Fruit fly (Drosophila melanogaster) whole organism, embryonic: ENCODE data around the gene CG4009.

Experiments used
- Ada2b ChIP-seq: fragments of 200-800 bp; sonication (Bioruptor generic); IDR thresholded peaks from 2 replicates; pipeline ENCODE4 v1.3.6; 2022; ENCODE audit warnings: missing biosample characterization, missing genetic modification characterization
- Adf1 ChIP-seq: fragments of 200-800 bp; sonication (Bioruptor generic); IDR thresholded peaks from 2 replicates; pipeline ENCODE4 v1.3.6; 2022; ENCODE audit warnings: missing biosample characterization, missing genetic modification characterization
- Antp ChIP-seq: fragments of 200-800 bp; sonication (Bioruptor generic); optimal IDR thresholded peaks from 3 replicates; lab custom pipeline; 2016; ENCODE audit warnings: missing biosample characterization, missing genetic modification characterization
- BEAF-32 ChIP-seq: fragments of 200-800 bp; sonication (Bioruptor generic); optimal IDR thresholded peaks from 3 replicates; lab custom pipeline; 2017; ENCODE audit warnings: missing biosample characterization, missing genetic modification characterization, mild to moderate bottlenecking, moderate library complexity, missing genetic modification reagents
- CG10209 ChIP-seq: fragments of 200-800 bp; sonication (Bioruptor generic); optimal IDR thresholded peaks from 3 replicates; lab custom pipeline; 2017; ENCODE audit warnings: missing biosample characterization, mild to moderate bottlenecking, missing genetic modification characterization, missing genetic modification reagents
- CG10979 ChIP-seq: fragments of 200-800 bp; sonication (Bioruptor generic); optimal IDR thresholded peaks from 2 replicates; lab custom pipeline; 2018; ENCODE audit warnings: missing biosample characterization, mild to moderate bottlenecking, missing genetic modification characterization, moderate library complexity
- CG11695 ChIP-seq: fragments of 200-800 bp; sonication (Bioruptor generic); IDR thresholded peaks from 3 replicates; pipeline ENCODE4 v1.3.6; 2022; ENCODE audit warnings: missing biosample characterization, missing genetic modification characterization
- CG12155 ChIP-seq: fragments of 200-800 bp; sonication (Bioruptor generic); optimal IDR thresholded peaks from 3 replicates; lab custom pipeline; 2016; ENCODE audit warnings: missing biosample characterization, missing genetic modification characterization
- CG1233 ChIP-seq: fragments of 200-800 bp; sonication (Bioruptor generic); optimal IDR thresholded peaks from 4 replicates; lab custom pipeline; 2018; ENCODE audit warnings: missing biosample characterization, mild to moderate bottlenecking, missing genetic modification characterization
- CG13894 ChIP-seq: fragments of 200-800 bp; sonication (Bioruptor generic); optimal IDR thresholded peaks from 3 replicates; lab custom pipeline; 2018; ENCODE audit warnings: missing biosample characterization, mild to moderate bottlenecking, missing genetic modification characterization, moderate library complexity
- CG15269 ChIP-seq: fragments of 200-800 bp; sonication (Bioruptor generic); optimal IDR thresholded peaks from 2 replicates; lab custom pipeline; 2018; ENCODE audit warnings: missing biosample characterization, mild to moderate bottlenecking, missing genetic modification characterization, moderate library complexity
- CG15696 ChIP-seq: fragments of 200-800 bp; sonication (Bioruptor generic); optimal IDR thresholded peaks from 2 replicates; lab custom pipeline; 2019; ENCODE audit warnings: missing biosample characterization, mild to moderate bottlenecking, missing genetic modification characterization, moderate library complexity
- CG1602 ChIP-seq: fragments of 200-800 bp; sonication (Bioruptor generic); optimal IDR thresholded peaks from 3 replicates; lab custom pipeline; 2016; ENCODE audit warnings: missing biosample characterization, missing genetic modification characterization
- CG17186 ChIP-seq: fragments of 200-800 bp; sonication (Bioruptor generic); optimal IDR thresholded peaks from 3 replicates; lab custom pipeline; 2017; ENCODE audit warnings: missing biosample characterization, missing genetic modification reagents, missing genetic modification characterization
- CG17359 ChIP-seq: fragments of 200-800 bp; sonication (Bioruptor generic); optimal IDR thresholded peaks from 3 replicates; lab custom pipeline; 2018; ENCODE audit warnings: missing biosample characterization, mild to moderate bottlenecking, missing genetic modification characterization, moderate library complexity
- CG17829 ChIP-seq: fragments of 200-800 bp; optimal IDR thresholded peaks from 2 replicates; lab custom pipeline; 2019; ENCODE audit warnings: missing biosample characterization, mild to moderate bottlenecking, missing genetic modification characterization, moderate library complexity
- CG18599 ChIP-seq: fragments of 200-800 bp; sonication (Bioruptor generic); optimal IDR thresholded peaks from 3 replicates; lab custom pipeline; 2017; ENCODE audit warnings: missing biosample characterization, missing genetic modification characterization, mild to moderate bottlenecking, moderate library complexity, missing genetic modification reagents
- CG2199 ChIP-seq: fragments of 200-800 bp; sonication (Bioruptor generic); IDR thresholded peaks from 3 replicates; pipeline ENCODE4 v1.3.6; 2022; ENCODE audit warnings: missing biosample characterization, missing genetic modification characterization
- CG2712 ChIP-seq: fragments of 200-800 bp; optimal IDR thresholded peaks from 3 replicates; lab custom pipeline; 2019; ENCODE audit warnings: missing biosample characterization, mild to moderate bottlenecking, missing genetic modification characterization, moderate library complexity
- CG30431 ChIP-seq: fragments of 200-800 bp; sonication (Bioruptor generic); optimal IDR thresholded peaks from 2 replicates; lab custom pipeline; 2017; ENCODE audit warnings: missing biosample characterization, missing genetic modification characterization
- CG31441 ChIP-seq: fragments of 200-800 bp; sonication (Bioruptor generic); IDR thresholded peaks from 2 replicates; pipeline ENCODE4 v1.3.6; 2022; ENCODE audit warnings: missing biosample characterization, missing genetic modification characterization
- CG3407 ChIP-seq: fragments of 200-800 bp; sonication (Bioruptor generic); optimal IDR thresholded peaks from 2 replicates; lab custom pipeline; 2018; ENCODE audit warnings: missing biosample characterization, mild to moderate bottlenecking, missing genetic modification characterization
- CG4424 ChIP-seq: fragments of 200-800 bp; sonication (Bioruptor generic); optimal IDR thresholded peaks from 3 replicates; lab custom pipeline; 2016; ENCODE audit warnings: missing biosample characterization, missing genetic modification characterization
- CG7357 ChIP-seq: fragments of 200-800 bp; sonication (Bioruptor generic); IDR thresholded peaks from 3 replicates; pipeline ENCODE4 v1.3.6; 2022; ENCODE audit warnings: missing biosample characterization, missing genetic modification characterization
- CG7372 ChIP-seq: fragments of 200-800 bp; sonication (Bioruptor generic); IDR thresholded peaks from 2 replicates; pipeline ENCODE4 v1.3.6; 2022; ENCODE audit warnings: missing biosample characterization, missing genetic modification characterization
- CG8290 ChIP-seq, 3 experiments: fragments of 200-800 bp; sonication (Bioruptor generic); optimal IDR thresholded peaks; 2 replicates each; lab custom pipeline; 2016 to 2019; ENCODE audit warnings: missing biosample characterization in 3 of 3, missing genetic modification characterization in 3 of 3, mild to moderate bottlenecking in 2 of 3, moderate library complexity in 1 of 3
- CG8765 ChIP-seq: fragments of 200-800 bp; sonication (Bioruptor generic); IDR thresholded peaks from 2 replicates; pipeline ENCODE4 v1.3.6; 2022; ENCODE audit warnings: missing biosample characterization, missing genetic modification characterization
- Deaf1 ChIP-seq: fragments of 200-800 bp; optimal IDR thresholded peaks from 3 replicates; lab custom pipeline; 2019; ENCODE audit warnings: missing biosample characterization, mild to moderate bottlenecking, missing genetic modification characterization, moderate library complexity
- Dp ChIP-seq: fragments of 200-800 bp; sonication (Bioruptor generic); optimal IDR thresholded peaks from 2 replicates; lab custom pipeline; 2018; ENCODE audit warnings: missing biosample characterization, mild to moderate bottlenecking, missing genetic modification characterization, moderate library complexity
- Hey ChIP-seq: fragments of 200-800 bp; sonication (Bioruptor generic); optimal IDR thresholded peaks from 3 replicates; lab custom pipeline; 2018; ENCODE audit warnings: missing biosample characterization, mild to moderate bottlenecking, missing genetic modification characterization
- Hr78 ChIP-seq, 2 experiments: fragments of 200-800 bp in 1 of 2; fragments of >200 bp in 1 of 2; sonication (Bioruptor generic) in 1 of 2; optimal IDR thresholded peaks; 2 replicates each; lab custom pipeline; 2017 to 2019; ENCODE audit warnings: missing biosample characterization in 2 of 2, missing genetic modification characterization in 2 of 2, mild to moderate bottlenecking in 1 of 2, moderate library complexity in 1 of 2
- MBD-R2 ChIP-seq: fragments of 200-800 bp; sonication (Bioruptor generic); IDR thresholded peaks from 2 replicates; pipeline ENCODE4 v1.3.6; 2022; ENCODE audit warnings: missing biosample characterization, missing genetic modification characterization
- Nf-YC ChIP-seq: fragments of 200-800 bp; optimal IDR thresholded peaks from 3 replicates; lab custom pipeline; 2019; ENCODE audit warnings: missing biosample characterization, mild to moderate bottlenecking, missing genetic modification characterization, moderate library complexity
- Opbp ChIP-seq: fragments of 200-800 bp; sonication (Bioruptor generic); IDR thresholded peaks from 3 replicates; pipeline ENCODE4 v1.3.6; 2022; ENCODE audit warnings: missing biosample characterization, missing genetic modification characterization; ENCODE audit not compliant: partially characterized antibody
- Sin3A ChIP-seq: fragments of >200 bp; optimal IDR thresholded peaks from 2 replicates; lab custom pipeline; 2018
- Ssrp ChIP-seq: fragments of 200-800 bp; sonication (Bioruptor generic); optimal IDR thresholded peaks from 2 replicates; lab custom pipeline; 2018; ENCODE audit warnings: missing biosample characterization, mild to moderate bottlenecking, missing genetic modification characterization, moderate library complexity
- ash1 ChIP-seq: fragments of 200-800 bp; sonication (Bioruptor generic); optimal IDR thresholded peaks from 2 replicates; lab custom pipeline; 2018; ENCODE audit warnings: missing biosample characterization, mild to moderate bottlenecking, missing genetic modification characterization
- ci ChIP-seq: fragments of 200-800 bp; sonication (Bioruptor generic); IDR thresholded peaks from 3 replicates; pipeline ENCODE4 v1.3.6; 2022; ENCODE audit warnings: missing biosample characterization, missing genetic modification characterization
- corto ChIP-seq: fragments of 200-800 bp; sonication (Bioruptor generic); optimal IDR thresholded peaks from 2 replicates; lab custom pipeline; 2016; ENCODE audit warnings: missing biosample characterization, mild to moderate bottlenecking, missing genetic modification characterization, moderate library complexity
- disco-r ChIP-seq: fragments of 200-800 bp; sonication (Bioruptor generic); optimal IDR thresholded peaks from 2 replicates; lab custom pipeline; 2016; ENCODE audit warnings: missing biosample characterization, missing genetic modification characterization
- dpn ChIP-seq, 2 experiments: fragments of 200-800 bp; sonication (Bioruptor generic); optimal IDR thresholded peaks; 3 replicates each; lab custom pipeline; 2016; ENCODE audit warnings: missing biosample characterization in 2 of 2, missing genetic modification characterization in 2 of 2
- ind ChIP-seq: fragments of 200-800 bp; sonication (Bioruptor generic); optimal IDR thresholded peaks from 3 replicates; lab custom pipeline; 2016; ENCODE audit warnings: missing biosample characterization, missing genetic modification characterization
- row ChIP-seq: fragments of 200-800 bp; sonication (Bioruptor generic); IDR thresholded peaks from 3 replicates; pipeline ENCODE4 v1.3.6; 2022; ENCODE audit warnings: missing biosample characterization, missing genetic modification characterization
- scrt ChIP-seq: fragments of 200-800 bp; sonication (Bioruptor generic); optimal IDR thresholded peaks from 2 replicates; lab custom pipeline; 2018; ENCODE audit warnings: missing biosample characterization, mild to moderate bottlenecking, missing genetic modification characterization, moderate library complexity
- slp2 ChIP-seq: fragments of 200-800 bp; sonication (Bioruptor generic); optimal IDR thresholded peaks from 2 replicates; lab custom pipeline; 2016; ENCODE audit warnings: missing biosample characterization, missing genetic modification characterization
- stc ChIP-seq: fragments of 200-800 bp; sonication (Bioruptor generic); IDR thresholded peaks from 2 replicates; pipeline ENCODE4 v1.3.6; 2022; ENCODE audit warnings: missing biosample characterization, missing genetic modification characterization
- tll ChIP-seq, 2 experiments: fragments of 200-800 bp in 1 of 2; fragments of >200 bp in 1 of 2; sonication (Bioruptor generic) in 1 of 2; optimal IDR thresholded peaks; 2 replicates each; lab custom pipeline; 2017 to 2019; ENCODE audit warnings: missing biosample characterization in 2 of 2, missing genetic modification characterization in 2 of 2, mild to moderate bottlenecking in 1 of 2, moderate library complexity in 1 of 2
- wdn ChIP-seq: fragments of 200-800 bp; sonication (Bioruptor generic); IDR thresholded peaks from 2 replicates; pipeline ENCODE4 v1.3.6; 2022; ENCODE audit warnings: missing biosample characterization, missing genetic modification characterization

The CG4009 gene

DNA sequence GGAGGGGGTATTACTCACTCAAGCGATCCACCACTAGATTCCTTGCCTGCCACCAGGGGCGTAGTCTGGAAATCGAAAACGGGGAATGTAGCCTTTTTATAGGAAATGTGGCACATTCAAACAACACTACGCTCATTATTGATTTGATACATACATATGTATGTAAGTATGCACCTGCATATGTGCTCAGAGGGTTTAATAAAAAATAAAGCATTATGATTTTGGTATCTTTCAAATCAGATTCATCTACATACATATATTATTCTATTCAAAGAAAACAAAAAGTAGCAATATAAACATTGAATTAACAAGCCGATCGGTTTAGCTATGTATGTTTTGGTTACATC lies 21.0 kb upstream of the CG4009 start (continued):
- peak; percentile 59 for TF ChIP-seq CG2712 (tag; lab: Kevin White, UChicago)
- 0 out of 3 replicates have a peak, but pooled peaks have one; percentile 27 for TF ChIP-seq CG7357 (GFP tag; lab: Robert Waterston, UW)
- peak; percentile 7 for TF ChIP-seq CG4424
- TF ChIP-seq CG31441 (GFP tag; lab: Robert Waterston, UW), result peak; percentile 43; the same call in 1 of the 2 replicates
- TF ChIP-seq CG30431 (GFP tag; lab: Kevin White, UChicago), result no peak
- peak; percentile 17 for TF ChIP-seq CG15696 (tag; lab: Kevin White, UChicago)
- no peak for TF ChIP-seq scrt (GFP tag; lab: Kevin White, UChicago)
- TF ChIP-seq Nf-YC, result no peak
- peak; percentile 3 for TF ChIP-seq CG17186 (GFP tag; lab: Kevin White, UChicago)
- no peak for TF ChIP-seq corto (GFP tag; lab: Kevin White, UChicago)
- TF ChIP-seq stc (GFP tag; lab: Robert Waterston, UW), result 0 out of 2 replicates have a peak, but pooled peaks have one; percentile 24
- no peak for TF ChIP-seq CG15269 (tag; lab: Kevin White, UChicago)
- TF ChIP-seq CG12155 (GFP tag; lab: Kevin White, UChicago), result no peak
- TF ChIP-seq row, result 0 out of 3 replicates have a peak, but pooled peaks have one; percentile 11
- TF ChIP-seq Sin3A (lab: Kevin White, UChicago), result no peak
- TF ChIP-seq CG10979 (tag; lab: Kevin White, UChicago), result peak; percentile 45
- peak; percentile 21 for TF ChIP-seq slp2 (GFP tag; lab: Kevin White, UChicago)
- peak; percentile 4; the same call in 1 of the 2 replicates for TF ChIP-seq Ada2b (GFP tag; lab: Robert Waterston, UW)
- TF ChIP-seq CG3407, result no peak
- TF ChIP-seq wdn (GFP tag; lab: Robert Waterston, UW), result no peak
- no peak for TF ChIP-seq disco-r
- TF ChIP-seq CG17359 (tag; lab: Kevin White, UChicago), result peak; percentile 62
- no peak for TF ChIP-seq CG1602 (GFP tag; lab: Kevin White, UChicago)
- no peak for TF ChIP-seq CG1233 (GFP tag; lab: Kevin White, UChicago)
- no peak for TF ChIP-seq dpn (GFP tag; optimal IDR thresholded peaks at IDR 0.05; lab: Kevin White, UChicago)

DNA sequence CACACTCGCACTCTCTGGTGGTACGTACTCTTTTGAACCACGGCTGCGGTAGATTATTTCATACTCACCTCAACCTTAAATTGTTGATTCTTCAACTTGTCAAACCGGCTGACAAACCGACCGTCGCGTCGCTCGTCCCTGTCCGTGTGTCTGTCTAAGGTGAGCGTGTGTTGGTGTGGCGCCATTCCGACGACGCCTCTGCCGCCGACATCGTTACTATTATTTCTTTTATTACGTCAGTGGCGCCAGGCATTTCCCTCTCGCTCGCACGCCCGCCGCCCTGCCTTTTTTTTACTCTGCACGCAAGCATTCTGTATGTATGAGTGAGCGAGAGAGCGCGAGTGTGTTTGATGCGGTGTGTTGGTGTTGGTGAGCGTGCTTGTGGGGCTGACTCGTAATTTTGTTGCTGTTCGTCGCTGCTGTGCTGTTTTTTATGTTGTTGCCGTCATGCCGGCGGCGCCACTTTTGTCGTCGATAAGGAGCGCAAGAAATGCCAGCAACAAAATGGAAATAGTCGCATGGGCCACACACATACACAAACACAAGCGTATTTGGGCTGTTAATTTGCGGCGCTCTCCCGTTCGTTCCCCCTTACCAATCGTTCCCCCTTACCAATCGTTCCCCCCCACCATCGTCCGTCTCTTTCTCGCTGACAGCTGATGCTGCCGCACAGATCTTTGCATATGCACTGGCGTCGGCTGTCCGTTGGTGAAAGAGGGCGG lies 20.5 kb upstream of the CG4009 start:
- TF ChIP-seq Adf1 (peak; percentile 96), CG8765 (GFP tag; lab: Robert Waterston, UW) (0 out of 2 replicates have a peak, but pooled peaks have one; percentile 56), MBD-R2 (GFP tag; lab: Robert Waterston, UW) (peak; percentile 22; the same call in 1 of the 2 replicates), ind (no peak), Hey (tag; lab: Kevin White, UChicago) (peak; percentile 71), Opbp (GFP tag; lab: Robert Waterston, UW) (peak; percentile 47; the same call in 2 of the 3 replicates), ci (GFP tag; lab: Robert Waterston, UW) (peak; percentile 69), CG18599 (GFP tag; lab: Kevin White, UChicago) (peak; percentile 47), Hr78 (GFP tag; optimal IDR thresholded peaks at IDR 0.05; lab: Kevin White, UChicago) (peak in 1 of 2 experiments; percentile 59), tll (GFP tag; optimal IDR thresholded peaks at IDR 0.05; lab: Kevin White, UChicago) (peak in 1 of 2 experiments; percentile 76), CG2199 (GFP tag; lab: Robert Waterston, UW) (peak; percentile 73; the same call in 1 of the 3 replicates), Dp (GFP tag; lab: Kevin White, UChicago) (peak; percentile 8), CG8290 (GFP tag; optimal IDR thresholded peaks at IDR 0.05; lab: Kevin White, UChicago) (no peak), CG8290 (tag; optimal IDR thresholded peaks at IDR 0.05; lab: Kevin White, UChicago) (peak in 1 of 2 experiments; percentile 36), Antp (no peak), Deaf1 (peak; percentile 82), BEAF-32 (GFP tag; lab: Kevin White, UChicago) (no peak), CG7372 (GFP tag; lab: Robert Waterston, UW) (no peak), ash1 (GFP tag; lab: Kevin White, UChicago) (peak; percentile 32), Ssrp (tag; lab: Kevin White, UChicago) (no peak), CG11695 (GFP tag; lab: Robert Waterston, UW) (0 out of 3 replicates have a peak, but pooled peaks have one; percentile 18), CG13894 (tag; lab: Kevin White, UChicago) (peak; percentile 74), CG17829 (tag; lab: Kevin White, UChicago) (peak; percentile 19), CG10209 (peak; percentile 95)
